Worm (Caenorhabditis elegans): ENCODE data around the gene ddi-1.

ddi-1 gene

ce11 chrIV:6522305-6522917 is at the start of gene ddi-1:
TSS of gene ddi-1 (plus strand) at chrIV:6522867.
- TF ChIP-seq ref-1 (GFP tag; conservative IDR thresholded peaks at IDR 0.05) (no peak), tab-1 (GFP tag; IDR thresholded peaks at IDR 0.05) (no peak), T22C8.4 (GFP tag; IDR thresholded peaks at IDR 0.05) (no peak), ztf-29 (GFP tag; IDR thresholded peaks at IDR 0.05) (no peak), cog-1 (tag; optimal IDR thresholded peaks at IDR 0.05) (no peak), med-1 (GFP tag; optimal IDR thresholded peaks at IDR 0.05; ENCODE audit: insufficient read depth) (no peak), flt-1 (GFP tag; IDR thresholded peaks at IDR 0.05) (no peak), klf-2 (GFP tag; conservative IDR thresholded peaks at IDR 0.05) (no peak), ztf-23 (GFP tag; IDR thresholded peaks at IDR 0.05) (no peak)

ce11 chrIV:6473140-6473539 is 49.5 kb upstream of the ddi-1 start, which contains the start of gene Y73B6BL.27:
TSS of gene Y73B6BL.27 (minus strand) at chrIV:6473240.
- no peak for TF ChIP-seq ztf-23 (GFP tag; IDR thresholded peaks at IDR 0.05)
- no peak for TF ChIP-seq klf-2 (GFP tag; conservative IDR thresholded peaks at IDR 0.05)
- TF ChIP-seq med-1 (GFP tag; optimal IDR thresholded peaks at IDR 0.05; ENCODE audit: insufficient read depth), result no peak

DNA sequence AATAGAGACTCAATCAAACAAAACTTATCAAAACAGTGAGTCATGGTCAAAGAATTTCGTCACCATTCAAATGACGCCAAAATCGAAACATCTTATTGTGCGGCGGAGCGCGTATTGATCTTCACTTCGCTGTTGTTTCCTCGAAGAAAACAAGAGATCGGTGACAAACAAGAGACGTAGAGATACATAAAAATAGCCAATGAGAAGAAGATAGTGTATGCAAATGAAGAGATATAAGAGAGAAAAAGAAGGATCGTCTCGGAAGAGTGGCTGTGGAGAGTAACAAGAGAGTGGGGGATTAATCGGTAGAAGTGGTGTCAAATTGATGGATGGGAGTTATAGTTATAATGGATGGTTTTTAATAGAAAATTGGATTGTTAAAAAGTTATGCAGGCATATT is 47.9 kb upstream of the ddi-1 start:
- TF ChIP-seq med-1 (GFP tag; optimal IDR thresholded peaks at IDR 0.05; ENCODE audit: insufficient read depth), result no peak
- peak; percentile 66 for TF ChIP-seq cog-1 (tag; optimal IDR thresholded peaks at IDR 0.05)
- TF ChIP-seq ztf-29 (GFP tag; IDR thresholded peaks at IDR 0.05), result no peak
- TF ChIP-seq T22C8.4 (GFP tag; IDR thresholded peaks at IDR 0.05), result no peak
- TF ChIP-seq flt-1 (GFP tag; IDR thresholded peaks at IDR 0.05), result 0 out of 2 replicates have a peak, but pooled peaks have one; percentile 22
- no peak for TF ChIP-seq ref-1 (GFP tag; conservative IDR thresholded peaks at IDR 0.05)
- no peak for TF ChIP-seq ztf-23 (GFP tag; IDR thresholded peaks at IDR 0.05)
- no peak for TF ChIP-seq klf-2 (GFP tag; conservative IDR thresholded peaks at IDR 0.05)
- TF ChIP-seq tab-1 (GFP tag; IDR thresholded peaks at IDR 0.05), result no peak

- TF ChIP-seq tab-1 (GFP tag; IDR thresholded peaks at IDR 0.05) (no peak), ref-1 (GFP tag; conservative IDR thresholded peaks at IDR 0.05) (no peak), klf-2 (GFP tag; conservative IDR thresholded peaks at IDR 0.05) (no peak), ztf-29 (GFP tag; IDR thresholded peaks at IDR 0.05) (no peak), cog-1 (tag; optimal IDR thresholded peaks at IDR 0.05) (no peak), T22C8.4 (GFP tag; IDR thresholded peaks at IDR 0.05) (no peak), med-1 (GFP tag; optimal IDR thresholded peaks at IDR 0.05; ENCODE audit: insufficient read depth) (no peak)
Measured at ce11 chrIV:6480221-6480620, 42.4 kb upstream of the ddi-1 start, which contains the start of gene tyr-6. TSS of gene tyr-6 (plus strand) at chrIV:6480521.

- TF ChIP-seq med-1 (GFP tag; optimal IDR thresholded peaks at IDR 0.05; ENCODE audit: insufficient read depth), result no peak
- TF ChIP-seq cog-1 (tag; optimal IDR thresholded peaks at IDR 0.05), result no peak
- no peak; the same call in 1 of the 2 replicates for TF ChIP-seq flt-1 (GFP tag; IDR thresholded peaks at IDR 0.05)
- no peak for TF ChIP-seq klf-2 (GFP tag; conservative IDR thresholded peaks at IDR 0.05)
- TF ChIP-seq ztf-29 (GFP tag; IDR thresholded peaks at IDR 0.05), result no peak
- 0 out of 2 replicates have a peak, but pooled peaks have one; percentile 43 for TF ChIP-seq ref-1 (GFP tag; conservative IDR thresholded peaks at IDR 0.05)
- 0 out of 2 replicates have a peak, but pooled peaks have one; percentile 23 for TF ChIP-seq T22C8.4 (GFP tag; IDR thresholded peaks at IDR 0.05)
- 0 out of 2 replicates have a peak, but pooled peaks have one; percentile 51 for TF ChIP-seq ztf-23 (GFP tag; IDR thresholded peaks at IDR 0.05)
- peak; percentile 74; the same call in 1 of the 2 replicates for TF ChIP-seq tab-1 (GFP tag; IDR thresholded peaks at IDR 0.05)
Measured at ce11 chrIV:6480978-6481377, 41.7 kb upstream of the ddi-1 start.

- TF ChIP-seq flt-1 (GFP tag; IDR thresholded peaks at IDR 0.05) (no peak), ztf-29 (GFP tag; IDR thresholded peaks at IDR 0.05) (no peak), tab-1 (GFP tag; IDR thresholded peaks at IDR 0.05) (no peak), med-1 (GFP tag; optimal IDR thresholded peaks at IDR 0.05; ENCODE audit: insufficient read depth) (no peak), ztf-23 (GFP tag; IDR thresholded peaks at IDR 0.05) (no peak), klf-2 (GFP tag; conservative IDR thresholded peaks at IDR 0.05) (no peak), T22C8.4 (GFP tag; IDR thresholded peaks at IDR 0.05) (no peak), cog-1 (tag; optimal IDR thresholded peaks at IDR 0.05) (no peak), ref-1 (GFP tag; conservative IDR thresholded peaks at IDR 0.05) (no peak)
Measured at ce11 chrIV:6487047-6487446, 35.6 kb upstream of the ddi-1 start, which contains the start of gene Y73B6BL.37. TSS of gene Y73B6BL.37 (plus strand) at chrIV:6487347.

- no peak for TF ChIP-seq ztf-23 (GFP tag; IDR thresholded peaks at IDR 0.05)
Measured at ce11 chrIV:6491915-6492314, 30.8 kb upstream of the ddi-1 start.

DNA sequence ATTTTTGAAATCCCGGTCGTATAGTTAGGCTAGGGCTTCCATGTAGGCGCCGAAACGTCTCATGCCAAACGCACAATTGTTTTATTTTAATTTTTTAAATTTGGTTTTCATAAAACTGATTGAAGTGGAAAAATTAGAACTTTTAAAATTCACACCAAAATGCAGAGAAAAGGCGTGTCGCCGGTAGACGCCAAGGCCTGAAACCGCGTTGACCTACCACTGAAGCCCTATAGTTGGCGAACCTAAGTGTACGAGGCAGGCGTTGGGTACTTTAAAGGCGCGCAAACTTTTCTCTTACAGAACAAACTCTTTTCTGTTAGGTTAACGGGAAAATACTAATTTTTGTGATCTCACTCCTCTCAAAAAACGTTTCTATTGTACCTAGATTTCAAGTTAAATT is 29.4 kb upstream of the ddi-1 start, which contains the start of gene Y73B6BL.44:
TSS of gene Y73B6BL.44 (plus strand) at position 301 of the 400 bp plus-strand sequence.
- TF ChIP-seq flt-1 (GFP tag; IDR thresholded peaks at IDR 0.05) (no peak), tab-1 (GFP tag; IDR thresholded peaks at IDR 0.05) (no peak), ref-1 (GFP tag; conservative IDR thresholded peaks at IDR 0.05) (no peak), T22C8.4 (GFP tag; IDR thresholded peaks at IDR 0.05) (no peak), ztf-29 (GFP tag; IDR thresholded peaks at IDR 0.05) (no peak), cog-1 (tag; optimal IDR thresholded peaks at IDR 0.05) (no peak), med-1 (GFP tag; optimal IDR thresholded peaks at IDR 0.05; ENCODE audit: insufficient read depth) (no peak)

- TF ChIP-seq med-1 (GFP tag; optimal IDR thresholded peaks at IDR 0.05; ENCODE audit: insufficient read depth) (no peak), klf-2 (GFP tag; conservative IDR thresholded peaks at IDR 0.05) (no peak), ztf-29 (GFP tag; IDR thresholded peaks at IDR 0.05) (no peak), flt-1 (GFP tag; IDR thresholded peaks at IDR 0.05) (no peak), ztf-23 (GFP tag; IDR thresholded peaks at IDR 0.05) (no peak), cog-1 (tag; optimal IDR thresholded peaks at IDR 0.05) (no peak), T22C8.4 (GFP tag; IDR thresholded peaks at IDR 0.05) (no peak), tab-1 (GFP tag; IDR thresholded peaks at IDR 0.05) (no peak), ref-1 (GFP tag; conservative IDR thresholded peaks at IDR 0.05) (no peak)
Measured at ce11 chrIV:6496103-6496502, 26.6 kb upstream of the ddi-1 start.

DNA sequence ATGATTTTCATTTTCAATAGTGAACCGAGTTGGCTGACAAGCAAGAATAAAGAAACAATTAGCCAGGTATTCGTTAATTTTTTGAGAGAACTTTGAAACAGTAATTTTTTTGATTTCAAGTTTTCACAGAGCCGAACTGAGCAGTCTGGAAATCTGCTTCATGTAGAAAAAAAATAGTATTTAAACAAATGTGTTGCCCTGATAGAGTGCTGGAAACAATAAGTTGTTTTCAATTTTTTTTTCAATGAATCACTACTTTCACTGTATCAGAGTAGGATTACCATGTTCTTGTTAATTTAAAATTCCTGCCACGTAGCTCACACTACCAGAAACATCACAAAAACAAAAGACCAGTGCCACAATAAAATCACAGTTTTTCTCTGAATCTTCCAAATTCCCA is 22.2 kb upstream of the ddi-1 start:
- no peak for TF ChIP-seq cog-1 (tag; optimal IDR thresholded peaks at IDR 0.05)
- TF ChIP-seq ref-1 (GFP tag; conservative IDR thresholded peaks at IDR 0.05), result no peak
- TF ChIP-seq ztf-29 (GFP tag; IDR thresholded peaks at IDR 0.05), result no peak
- no peak for TF ChIP-seq tab-1 (GFP tag; IDR thresholded peaks at IDR 0.05)
- TF ChIP-seq flt-1 (GFP tag; IDR thresholded peaks at IDR 0.05), result no peak
- no peak for TF ChIP-seq T22C8.4 (GFP tag; IDR thresholded peaks at IDR 0.05)
- no peak for TF ChIP-seq ztf-23 (GFP tag; IDR thresholded peaks at IDR 0.05)
- TF ChIP-seq med-1 (GFP tag; optimal IDR thresholded peaks at IDR 0.05; ENCODE audit: insufficient read depth), result no peak
- no peak for TF ChIP-seq klf-2 (GFP tag; conservative IDR thresholded peaks at IDR 0.05)

Measured in whole organism, midembryonic.